Worm (Caenorhabditis elegans) whole organism, mixed stage, embryonic: Measurements from ENCODE around the gene tofu-1.

ENCODE experiments used
- bed-3 ChIP-seq: fragments of 200-800 bp; sonication (Bioruptor generic); optimal IDR thresholded peaks from 3 replicates; lab custom pipeline; 2018; ENCODE audit warnings: mild to moderate bottlenecking, missing genetic modification characterization, moderate library complexity, missing compliant biosample characterization
- ceh-43 ChIP-seq: fragments of 200-800 bp; sonication (Bioruptor generic); optimal IDR thresholded peaks from 2 replicates; lab custom pipeline; 2018; ENCODE audit warnings: mild to moderate bottlenecking, missing genetic modification characterization, moderate library complexity, missing compliant biosample characterization
- ceh-83 ChIP-seq: fragments of 200-800 bp; sonication (Bioruptor generic); optimal IDR thresholded peaks from 2 replicates; lab custom pipeline; 2018; ENCODE audit warnings: mild to moderate bottlenecking, missing genetic modification characterization, missing compliant biosample characterization
- ces-1 ChIP-seq: fragments of 150-350 bp; optimal IDR thresholded peaks from 2 replicates; lab custom pipeline; 2014; ENCODE audit warnings: missing biosample characterization, missing genetic modification reagents, missing genetic modification characterization
- drap-1 ChIP-seq: fragments of 200-800 bp; sonication (Bioruptor generic); optimal IDR thresholded peaks from 3 replicates; lab custom pipeline; 2018; ENCODE audit warnings: mild to moderate bottlenecking, missing genetic modification characterization, missing compliant biosample characterization
- elt-3 ChIP-seq: fragments of 150-350 bp; optimal IDR thresholded peaks from 2 replicates; lab custom pipeline; 2014; ENCODE audit warnings: missing biosample characterization, missing genetic modification characterization
- flh-1 ChIP-seq: fragments of 200-800 bp; sonication (Bioruptor generic); optimal IDR thresholded peaks from 2 replicates; lab custom pipeline; 2018; ENCODE audit warnings: mild to moderate bottlenecking, missing genetic modification characterization, moderate library complexity, missing compliant biosample characterization
- lsy-2 ChIP-seq: fragments of 150-350 bp; optimal IDR thresholded peaks from 2 replicates; lab custom pipeline; 2014; ENCODE audit warnings: missing biosample characterization, missing genetic modification characterization
- nhr-12 ChIP-seq: fragments of 150-350 bp; optimal IDR thresholded peaks from 2 replicates; lab custom pipeline; 2014; ENCODE audit warnings: missing biosample characterization, missing genetic modification characterization
- nhr-237 ChIP-seq: fragments of 150-350 bp; optimal IDR thresholded peaks from 2 replicates; lab custom pipeline; 2014; ENCODE audit warnings: missing biosample characterization, missing genetic modification characterization
- tbx-8 ChIP-seq: fragments of 200-800 bp; sonication (Bioruptor generic); optimal IDR thresholded peaks from 2 replicates; lab custom pipeline; 2018; ENCODE audit warnings: mild to moderate bottlenecking, missing genetic modification characterization, moderate library complexity, missing compliant biosample characterization
- zip-8 ChIP-seq: fragments of 150-350 bp; optimal IDR thresholded peaks from 2 replicates; lab custom pipeline; 2014; ENCODE audit warnings: missing biosample characterization, missing genetic modification characterization

Gene tofu-1

DNA sequence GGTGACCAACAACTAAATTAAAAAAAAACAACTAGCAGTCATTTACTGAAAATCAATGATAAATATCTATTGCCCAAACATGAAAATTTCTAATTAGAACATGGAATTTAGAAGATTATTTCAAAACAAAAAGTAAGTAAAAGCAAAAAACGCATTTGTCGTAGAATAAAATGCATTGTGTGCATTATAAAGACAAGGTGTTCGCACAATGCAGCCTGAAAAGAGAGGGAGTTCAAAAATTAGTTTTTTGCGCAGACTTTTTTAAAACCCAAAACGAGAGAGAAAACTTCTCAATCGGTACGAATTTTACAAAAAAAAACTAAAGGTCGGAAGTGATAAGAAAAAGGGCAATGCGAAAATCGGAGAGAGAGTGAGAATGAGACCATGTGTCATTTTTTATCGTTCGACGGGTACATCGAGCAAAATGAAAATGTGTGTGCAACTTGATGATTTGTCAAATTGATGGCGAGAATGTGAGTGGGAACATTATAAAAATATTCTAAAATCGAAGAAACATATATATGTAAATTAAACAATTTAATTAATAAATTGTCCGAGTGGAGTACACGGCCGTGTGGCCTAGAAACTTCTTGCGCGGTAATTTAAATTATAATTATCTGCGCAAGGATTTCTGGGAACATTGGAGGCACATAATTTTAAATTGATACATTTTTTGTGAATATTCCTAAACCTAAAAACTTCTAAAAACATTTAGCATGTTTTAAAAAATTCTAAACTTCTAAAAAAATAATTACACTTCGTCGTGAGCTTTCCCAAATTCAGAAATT is 50.6 kb downstream of the tofu-1 start:
- TF ChIP-seq flh-1 (GFP tag; lab: Kevin White, UChicago) (no peak), ceh-43 (GFP tag; lab: Kevin White, UChicago) (peak; percentile 4), drap-1 (GFP tag; lab: Kevin White, UChicago) (no peak), nhr-237 (tag; lab: Kevin White, UChicago) (peak; percentile 32), ces-1 (peak; percentile 23), bed-3 (GFP tag; lab: Kevin White, UChicago) (no peak), tbx-8 (no peak), nhr-12 (tag; lab: Kevin White, UChicago) (no peak), zip-8 (tag; lab: Kevin White, UChicago) (no peak), lsy-2 (peak; percentile 3), ceh-83 (GFP tag; lab: Kevin White, UChicago) (no peak), elt-3 (tag; lab: Kevin White, UChicago) (no peak)
- TF ChIP-seq, all 35 proteins: peak for 4
